Worm (Caenorhabditis elegans): ENCODE measurements around the gene DC2.5.

- no peak for TF ChIP-seq tab-1 (GFP tag; IDR thresholded peaks at IDR 0.05)
- TF ChIP-seq ref-1 (GFP tag; conservative IDR thresholded peaks at IDR 0.05): no peak
Observed at ce11 chrV:258730-259129, 46.1 kb upstream of the DC2.5 start, which contains the start of gene nhr-204.
